Fruit fly (Drosophila melanogaster) whole organism: Measurements from ENCODE around the gene CG31371.

Experiments used
- CG8478 ChIP-seq: fragments of >200 bp; optimal IDR thresholded peaks from 2 replicates; lab custom pipeline; 2018; ENCODE audit warnings: inconsistent platforms
- Dll ChIP-seq: fragments of >200 bp; optimal IDR thresholded peaks from 2 replicates; lab custom pipeline; 2017
- EcR ChIP-seq, 2 experiments: fragments of >200 bp; optimal IDR thresholded peaks; 2 replicates each; lab custom pipeline; 2017; ENCODE audit warnings: missing biosample characterization in 2 of 2, missing genetic modification characterization in 2 of 2, missing genetic modification reagents in 2 of 2
- pan ChIP-seq: fragments of >200 bp; optimal IDR thresholded peaks from 2 replicates; lab custom pipeline; 2017
- psq ChIP-seq: fragments of >200 bp; optimal IDR thresholded peaks from 2 replicates; lab custom pipeline; 2017
- usp ChIP-seq: fragments of >200 bp; optimal IDR thresholded peaks from 2 replicates; lab custom pipeline; 2017; ENCODE audit warnings: missing biosample characterization, missing genetic modification characterization, mixed read lengths

CG31371 gene

dm6 chr3R:30461608-30462243, 41.6 kb downstream of the CG31371 start:
- TF ChIP-seq EcR (GFP tag; optimal IDR thresholded peaks at IDR 0.05; lab: Kevin White, UChicago), result no peak
- no peak for TF ChIP-seq CG8478 (lab: Kevin White, UChicago)
- no peak for TF ChIP-seq Dll (lab: Kevin White, UChicago)
- TF ChIP-seq usp (GFP tag; lab: Kevin White, UChicago), result no peak
- no peak for TF ChIP-seq pan (lab: Kevin White, UChicago)
- no peak for TF ChIP-seq psq

- TF ChIP-seq CG8478 (lab: Kevin White, UChicago) (no peak), Dll (lab: Kevin White, UChicago) (no peak), usp (GFP tag; lab: Kevin White, UChicago) (no peak), pan (lab: Kevin White, UChicago) (no peak)
Measured at dm6 chr3R:30460187-30460586, 43.1 kb downstream of the CG31371 start.

dm6 chr3R:30459066-30459935, 44.0 kb downstream of the CG31371 start, which contains the start of the genes CG2224 and CDase:
TSS of gene CG2224 (minus strand) at chr3R:30459300.
TSS of gene CDase (plus strand) at chr3R:30459521.
- TF ChIP-seq EcR (GFP tag; optimal IDR thresholded peaks at IDR 0.05; lab: Kevin White, UChicago) (no peak), psq (no peak), CG8478 (lab: Kevin White, UChicago) (no peak), pan (lab: Kevin White, UChicago) (no peak), Dll (lab: Kevin White, UChicago) (no peak), usp (GFP tag; lab: Kevin White, UChicago) (no peak)

- TF ChIP-seq EcR (GFP tag; optimal IDR thresholded peaks at IDR 0.05; lab: Kevin White, UChicago) (no peak), psq (no peak), CG8478 (lab: Kevin White, UChicago) (no peak), Dll (lab: Kevin White, UChicago) (no peak), pan (lab: Kevin White, UChicago) (no peak), usp (GFP tag; lab: Kevin White, UChicago) (no peak)
Measured at dm6 chr3R:30455817-30456544, 47.3 kb downstream of the CG31371 start, which contains the start of gene aralar1. TSS of gene aralar1 (minus strand) at chr3R:30455867.

- no peak for TF ChIP-seq Dll (lab: Kevin White, UChicago)
- no peak for TF ChIP-seq CG8478 (lab: Kevin White, UChicago)
- no peak for TF ChIP-seq usp (GFP tag; lab: Kevin White, UChicago)
- TF ChIP-seq EcR (GFP tag; optimal IDR thresholded peaks at IDR 0.05; lab: Kevin White, UChicago), result no peak
- TF ChIP-seq pan (lab: Kevin White, UChicago), result no peak
- TF ChIP-seq psq, result no peak
Measured at dm6 chr3R:30454442-30454841, 48.9 kb downstream of the CG31371 start.

- TF ChIP-seq CG8478 (lab: Kevin White, UChicago) (no peak), EcR (GFP tag; optimal IDR thresholded peaks at IDR 0.05; lab: Kevin White, UChicago) (no peak), usp (GFP tag; lab: Kevin White, UChicago) (no peak), psq (no peak), pan (lab: Kevin White, UChicago) (no peak), Dll (lab: Kevin White, UChicago) (no peak)
Measured at dm6 chr3R:30453236-30453635, 50.1 kb downstream of the CG31371 start.
